Worm (Caenorhabditis elegans): ENCODE data around the gene Y5F2A.4.
A peak's percentile ranks its signal among the peaks of the same experiment; 100 is the strongest.

DNA sequence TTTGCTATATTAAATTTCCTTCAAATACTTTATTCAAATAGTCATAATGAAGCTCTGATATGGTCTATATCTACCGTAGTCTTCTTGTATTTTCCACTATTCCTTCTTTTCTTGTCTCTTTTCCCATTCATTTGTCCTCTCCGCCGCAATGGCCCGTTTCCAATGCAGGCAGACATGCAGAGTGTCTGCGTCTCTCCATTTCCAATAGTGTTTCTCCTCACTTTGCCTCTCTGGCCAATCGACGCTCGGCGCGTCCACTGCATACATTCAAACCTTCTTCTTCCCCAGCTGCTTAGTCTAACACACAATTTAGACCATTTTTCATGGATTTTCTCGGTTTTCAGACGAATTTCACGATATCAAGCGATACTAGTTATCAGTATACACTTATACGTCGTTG is 46.8 kb upstream of the Y5F2A.4 start:
- no peak for TF ChIP-seq syd-9 (tag; optimal IDR thresholded peaks at IDR 0.05)
- TF ChIP-seq ceh-6 (GFP tag; optimal IDR thresholded peaks at IDR 0.05), result no peak
- TF ChIP-seq hlh-15 (tag; optimal IDR thresholded peaks at IDR 0.05), result no peak
- peak; percentile 17 for TF ChIP-seq ceh-34 (tag; optimal IDR thresholded peaks at IDR 0.05)
- no peak for TF ChIP-seq ztf-16 (tag; optimal IDR thresholded peaks at IDR 0.05)
- no peak for TF ChIP-seq K02D7.2 (tag; optimal IDR thresholded peaks at IDR 0.05)

Data from whole organism, late embryonic.